Worm (Caenorhabditis elegans): ENCODE measurements around the gene vhp-1.

- TF ChIP-seq unc-62 (GFP tag; optimal IDR thresholded peaks at IDR 0.05), result no peak
- TF ChIP-seq ztf-11 (tag; optimal IDR thresholded peaks at IDR 0.05), result no peak
- no peak for TF ChIP-seq ces-1 (GFP tag; optimal IDR thresholded peaks at IDR 0.05)
- no peak for TF ChIP-seq sptf-1 (tag; optimal IDR thresholded peaks at IDR 0.05)
- no peak for TF ChIP-seq lin-13 (tag; optimal IDR thresholded peaks at IDR 0.05)
- no peak for TF ChIP-seq nhr-28 (tag; optimal IDR thresholded peaks at IDR 0.05)
- TF ChIP-seq mls-2 (tag; optimal IDR thresholded peaks at IDR 0.05), result no peak
- TF ChIP-seq lsy-2 (tag; optimal IDR thresholded peaks at IDR 0.05), result no peak
- no peak for TF ChIP-seq mep-1 (tag; optimal IDR thresholded peaks at IDR 0.05)
- TF ChIP-seq nhr-237 (tag; optimal IDR thresholded peaks at IDR 0.05), result no peak
- no peak for TF ChIP-seq zip-8 (tag; optimal IDR thresholded peaks at IDR 0.05)
- TF ChIP-seq mab-5 (tag; optimal IDR thresholded peaks at IDR 0.05), result no peak
These were observed 64.1 kb downstream of the vhp-1 start, which contains the start of gene ccpp-6 for ce11 chrII:5387217-5387616.

Data from whole organism, mixed stage, embryonic.